Worm (Caenorhabditis elegans): ENCODE results near the gene sra-14.

DNA sequence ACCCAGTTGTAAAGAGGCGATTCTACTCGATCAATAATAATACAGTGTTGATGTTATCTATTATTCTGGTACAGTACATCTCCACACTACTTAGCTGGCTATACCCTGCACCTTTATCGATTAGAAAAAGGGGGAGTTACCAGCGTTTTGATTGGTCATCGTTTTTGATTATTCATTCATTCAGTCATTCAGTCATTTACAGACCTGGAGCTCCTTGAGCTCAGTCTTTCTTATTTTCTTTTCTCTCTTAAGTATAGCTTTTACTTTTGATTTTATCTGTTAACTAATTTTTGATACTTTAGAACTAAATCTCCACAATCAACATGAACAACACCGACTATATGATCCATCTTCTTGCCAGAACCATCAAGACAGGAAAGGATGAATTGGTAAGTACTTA is 34.9 kb upstream of the sra-14 start, which contains the start of gene Y46G5A.28:
- TF ChIP-seq him-1 (tag; optimal IDR thresholded peaks at IDR 0.05) (no peak), dao-5 (tag; optimal IDR thresholded peaks at IDR 0.05) (no peak), W03F9.2 (tag; optimal IDR thresholded peaks at IDR 0.05) (no peak)

Data from whole organism, L4/young adult.